Worm (Caenorhabditis elegans) whole organism, mixed stage, embryonic: ENCODE data around the gene hrg-10.
A peak's percentile ranks its signal among the peaks of the same experiment; 100 is the strongest.

Experiments used
- M03D4.4 ChIP-seq: sonication (generic microtip); optimal IDR thresholded peaks from 2 replicates; lab custom pipeline; 2017; ENCODE audit warnings: mild to moderate bottlenecking, missing genetic modification characterization, missing compliant biosample characterization
- blmp-1 ChIP-seq: fragments of 150-350 bp; optimal IDR thresholded peaks from 2 replicates; lab custom pipeline; 2014; ENCODE audit warnings: missing biosample characterization, missing genetic modification characterization
- ceh-39 ChIP-seq: fragments of 150-350 bp; optimal IDR thresholded peaks from 2 replicates; lab custom pipeline; 2014; ENCODE audit warnings: missing biosample characterization, missing genetic modification characterization
- ceh-43 ChIP-seq: fragments of 200-800 bp; sonication (Bioruptor generic); optimal IDR thresholded peaks from 2 replicates; lab custom pipeline; 2018; ENCODE audit warnings: mild to moderate bottlenecking, missing genetic modification characterization, moderate library complexity, missing compliant biosample characterization
- ceh-83 ChIP-seq: fragments of 200-800 bp; sonication (Bioruptor generic); optimal IDR thresholded peaks from 2 replicates; lab custom pipeline; 2018; ENCODE audit warnings: mild to moderate bottlenecking, missing genetic modification characterization, missing compliant biosample characterization
- ces-1 ChIP-seq: fragments of 150-350 bp; optimal IDR thresholded peaks from 2 replicates; lab custom pipeline; 2014; ENCODE audit warnings: missing biosample characterization, missing genetic modification reagents, missing genetic modification characterization
- cnd-1 ChIP-seq: fragments of 200-800 bp; sonication (Bioruptor generic); optimal IDR thresholded peaks from 2 replicates; lab custom pipeline; 2018; ENCODE audit warnings: mild to moderate bottlenecking, missing genetic modification characterization, missing compliant biosample characterization
- drap-1 ChIP-seq: fragments of 200-800 bp; sonication (Bioruptor generic); optimal IDR thresholded peaks from 3 replicates; lab custom pipeline; 2018; ENCODE audit warnings: mild to moderate bottlenecking, missing genetic modification characterization, missing compliant biosample characterization
- elt-1 ChIP-seq: sonication (generic microtip); optimal IDR thresholded peaks from 2 replicates; lab custom pipeline; 2017; ENCODE audit warnings: missing genetic modification characterization, mild to moderate bottlenecking, missing compliant biosample characterization, antibody characterized with exemption, moderate library complexity, borderline replicate concordance; ENCODE audit not compliant: insufficient read depth
- elt-3 ChIP-seq: fragments of 150-350 bp; optimal IDR thresholded peaks from 2 replicates; lab custom pipeline; 2014; ENCODE audit warnings: missing biosample characterization, missing genetic modification characterization
- flh-1 ChIP-seq: fragments of 200-800 bp; sonication (Bioruptor generic); optimal IDR thresholded peaks from 2 replicates; lab custom pipeline; 2018; ENCODE audit warnings: mild to moderate bottlenecking, missing genetic modification characterization, moderate library complexity, missing compliant biosample characterization
- ham-2 ChIP-seq: fragments of 200-800 bp; sonication (Bioruptor generic); optimal IDR thresholded peaks from 2 replicates; lab custom pipeline; 2018; ENCODE audit warnings: mild to moderate bottlenecking, missing genetic modification characterization, missing compliant biosample characterization
- hlh-1 ChIP-seq: fragments of 150-350 bp; optimal IDR thresholded peaks from 2 replicates; lab custom pipeline; 2014; ENCODE audit warnings: missing biosample characterization, missing genetic modification reagents, missing genetic modification characterization
- lin-13 ChIP-seq: fragments of 150-350 bp; optimal IDR thresholded peaks from 2 replicates; lab custom pipeline; 2014; ENCODE audit warnings: missing biosample characterization, missing genetic modification characterization
- lin-32 ChIP-seq: fragments of 200-800 bp; sonication (Bioruptor generic); optimal IDR thresholded peaks from 2 replicates; lab custom pipeline; 2018; ENCODE audit warnings: mild to moderate bottlenecking, missing genetic modification characterization, missing compliant biosample characterization
- lsy-2 ChIP-seq: fragments of 150-350 bp; optimal IDR thresholded peaks from 2 replicates; lab custom pipeline; 2014; ENCODE audit warnings: missing biosample characterization, missing genetic modification characterization
- mab-5 ChIP-seq: fragments of 150-350 bp; optimal IDR thresholded peaks from 2 replicates; lab custom pipeline; 2014; ENCODE audit warnings: missing biosample characterization, missing genetic modification characterization
- mep-1 ChIP-seq: fragments of 150-350 bp; optimal IDR thresholded peaks from 2 replicates; lab custom pipeline; 2017; ENCODE audit warnings: missing biosample characterization, missing genetic modification reagents, missing genetic modification characterization, inconsistent platforms
- mls-2 ChIP-seq: sonication (generic microtip); optimal IDR thresholded peaks from 2 replicates; lab custom pipeline; 2016; ENCODE audit warnings: mild to moderate bottlenecking, missing genetic modification characterization, moderate library complexity, missing compliant biosample characterization
- nhr-12 ChIP-seq: fragments of 150-350 bp; optimal IDR thresholded peaks from 2 replicates; lab custom pipeline; 2014; ENCODE audit warnings: missing biosample characterization, missing genetic modification characterization
- nhr-2 ChIP-seq: fragments of 150-350 bp; optimal IDR thresholded peaks from 2 replicates; lab custom pipeline; 2014; ENCODE audit warnings: missing biosample characterization, missing genetic modification characterization
- nhr-76 ChIP-seq: sonication (generic microtip); optimal IDR thresholded peaks from 2 replicates; lab custom pipeline; 2017; ENCODE audit warnings: missing biosample characterization, missing genetic modification characterization
- pha-4 ChIP-seq: fragments of 150-350 bp; optimal IDR thresholded peaks from 2 replicates; lab custom pipeline; 2018; ENCODE audit warnings: missing biosample characterization, missing genetic modification reagents, missing genetic modification characterization
- sem-2 ChIP-seq: fragments of 200-800 bp; sonication (Bioruptor generic); optimal IDR thresholded peaks from 2 replicates; lab custom pipeline; 2018; ENCODE audit warnings: mild to moderate bottlenecking, missing genetic modification characterization, missing compliant biosample characterization
- snpc-4 ChIP-seq: fragments of 150-350 bp; optimal IDR thresholded peaks from 2 replicates; lab custom pipeline; 2014; ENCODE audit warnings: missing biosample characterization, missing genetic modification characterization
- sptf-1 ChIP-seq: sonication (generic microtip); optimal IDR thresholded peaks from 2 replicates; lab custom pipeline; 2017; ENCODE audit warnings: mild to moderate bottlenecking, missing genetic modification characterization, moderate library complexity, missing compliant biosample characterization
- tbx-8 ChIP-seq: fragments of 200-800 bp; sonication (Bioruptor generic); optimal IDR thresholded peaks from 2 replicates; lab custom pipeline; 2018; ENCODE audit warnings: mild to moderate bottlenecking, missing genetic modification characterization, moderate library complexity, missing compliant biosample characterization
- unc-120 ChIP-seq: sonication (generic microtip); optimal IDR thresholded peaks from 2 replicates; lab custom pipeline; 2017; ENCODE audit warnings: missing genetic modification characterization, missing compliant biosample characterization; ENCODE audit not compliant: poor library complexity, severe bottlenecking
- unc-39 ChIP-seq: fragments of 150-350 bp; optimal IDR thresholded peaks from 2 replicates; lab custom pipeline; 2014; ENCODE audit warnings: missing biosample characterization, missing genetic modification characterization
- unc-62 ChIP-seq: fragments of 150-350 bp; optimal IDR thresholded peaks from 2 replicates; lab custom pipeline; 2014; ENCODE audit warnings: missing biosample characterization, missing genetic modification reagents, missing genetic modification characterization
- zip-8 ChIP-seq: fragments of 150-350 bp; optimal IDR thresholded peaks from 2 replicates; lab custom pipeline; 2014; ENCODE audit warnings: missing biosample characterization, missing genetic modification characterization
- ztf-11 ChIP-seq: fragments of 150-350 bp; optimal IDR thresholded peaks from 2 replicates; lab custom pipeline; 2014; ENCODE audit warnings: missing biosample characterization, missing genetic modification characterization

The hrg-10 gene

ce11 chrV:18957267-18957843 is at the start of gene hrg-10:
TSS of gene hrg-10 (minus strand) at chrV:18957317.
- TF ChIP-seq unc-39 (tag; lab: Kevin White, UChicago): no peak
- TF ChIP-seq ces-1 (GFP tag; lab: Kevin White, UChicago): no peak
- no peak for TF ChIP-seq ztf-11 (tag; lab: Kevin White, UChicago)
- TF ChIP-seq ham-2 (GFP tag; lab: Kevin White, UChicago): no peak
- TF ChIP-seq elt-3: no peak
- TF ChIP-seq unc-62: no peak
- no peak for TF ChIP-seq cnd-1 (tag; lab: Kevin White, UChicago)
- no peak for TF ChIP-seq unc-120 (tag; lab: Kevin White, UChicago)
- no peak for TF ChIP-seq hlh-1 (tag; lab: Kevin White, UChicago)
- no peak for TF ChIP-seq zip-8 (tag; lab: Kevin White, UChicago)
- no peak for TF ChIP-seq nhr-12 (tag; lab: Kevin White, UChicago)
- no peak for TF ChIP-seq ceh-83 (GFP tag; lab: Kevin White, UChicago)
- TF ChIP-seq mab-5 (tag; lab: Kevin White, UChicago): no peak
- no peak for TF ChIP-seq blmp-1 (tag; lab: Kevin White, UChicago)
- TF ChIP-seq lin-13 (tag; lab: Kevin White, UChicago): no peak
- no peak for TF ChIP-seq nhr-2 (tag; lab: Kevin White, UChicago)
- no peak for TF ChIP-seq ceh-39 (tag; lab: Kevin White, UChicago)
- no peak for TF ChIP-seq mls-2
- no peak for TF ChIP-seq M03D4.4

- TF ChIP-seq ceh-83 (GFP tag; lab: Kevin White, UChicago): no peak
- TF ChIP-seq unc-120 (tag; lab: Kevin White, UChicago): no peak
- no peak for TF ChIP-seq drap-1
- no peak for TF ChIP-seq mep-1
- TF ChIP-seq nhr-76: no peak
- TF ChIP-seq snpc-4: no peak
- no peak for TF ChIP-seq sptf-1
- TF ChIP-seq sem-2 (GFP tag; lab: Kevin White, UChicago): no peak
- no peak for TF ChIP-seq ceh-43 (GFP tag; lab: Kevin White, UChicago)
- TF ChIP-seq hlh-1 (tag; lab: Kevin White, UChicago): no peak
- no peak for TF ChIP-seq nhr-12 (tag; lab: Kevin White, UChicago)
- no peak for TF ChIP-seq pha-4 (tag; lab: Kevin White, UChicago)
- TF ChIP-seq mls-2: no peak
- no peak for TF ChIP-seq tbx-8 (GFP tag; lab: Kevin White, UChicago)
- no peak for TF ChIP-seq flh-1 (GFP tag; lab: Kevin White, UChicago)
- no peak for TF ChIP-seq elt-3
- TF ChIP-seq nhr-2 (tag; lab: Kevin White, UChicago): no peak
- no peak for TF ChIP-seq ces-1 (GFP tag; lab: Kevin White, UChicago)
- TF ChIP-seq M03D4.4: no peak
- TF ChIP-seq ceh-39 (tag; lab: Kevin White, UChicago): no peak
These were observed 44.5 kb upstream of the hrg-10 start, which contains the start of gene Y39B6A.33 for ce11 chrV:19001656-19002055. TSS of gene Y39B6A.33 (plus strand) at chrV:19001956.

ce11 chrV:19001016-19001415 is 43.9 kb upstream of the hrg-10 start, which contains the start of gene Y39B6A.34:
TSS of gene Y39B6A.34 (plus strand) at chrV:19001018.
- TF ChIP-seq M03D4.4 (peak; percentile 21), nhr-2 (tag; lab: Kevin White, UChicago) (no peak), ces-1 (GFP tag; lab: Kevin White, UChicago) (peak; percentile 38), ham-2 (GFP tag; lab: Kevin White, UChicago) (no peak), snpc-4 (no peak), ceh-83 (GFP tag; lab: Kevin White, UChicago) (no peak), pha-4 (tag; lab: Kevin White, UChicago) (no peak), flh-1 (GFP tag; lab: Kevin White, UChicago) (no peak), drap-1 (peak; percentile 24), ceh-43 (GFP tag; lab: Kevin White, UChicago) (no peak), hlh-1 (tag; lab: Kevin White, UChicago) (peak; percentile 1), lin-32 (no peak), lsy-2 (no peak), zip-8 (tag; lab: Kevin White, UChicago) (peak; percentile 75), mls-2 (no peak)

ce11 chrV:19000542-19000941 is 43.4 kb upstream of the hrg-10 start:
- TF ChIP-seq ces-1 (GFP tag; lab: Kevin White, UChicago): no peak
- TF ChIP-seq, all 35 proteins: peak for 0

ce11 chrV:18998045-18998444 is 40.9 kb upstream of the hrg-10 start, which contains the start of gene tgt-2:
TSS of gene tgt-2 (plus strand) at chrV:18998345.
- TF ChIP-seq elt-1 (tag; lab: Kevin White, UChicago): no peak
- TF ChIP-seq tbx-8 (GFP tag; lab: Kevin White, UChicago): no peak
- no peak for TF ChIP-seq elt-3
- TF ChIP-seq ceh-83 (GFP tag; lab: Kevin White, UChicago): no peak
- TF ChIP-seq unc-62: no peak
